Fruit fly (Drosophila melanogaster): ENCODE measurements around the gene CG13445.
A peak's percentile ranks its signal among the peaks of the same experiment; 100 is the strongest.

The CG13445 gene

DNA sequence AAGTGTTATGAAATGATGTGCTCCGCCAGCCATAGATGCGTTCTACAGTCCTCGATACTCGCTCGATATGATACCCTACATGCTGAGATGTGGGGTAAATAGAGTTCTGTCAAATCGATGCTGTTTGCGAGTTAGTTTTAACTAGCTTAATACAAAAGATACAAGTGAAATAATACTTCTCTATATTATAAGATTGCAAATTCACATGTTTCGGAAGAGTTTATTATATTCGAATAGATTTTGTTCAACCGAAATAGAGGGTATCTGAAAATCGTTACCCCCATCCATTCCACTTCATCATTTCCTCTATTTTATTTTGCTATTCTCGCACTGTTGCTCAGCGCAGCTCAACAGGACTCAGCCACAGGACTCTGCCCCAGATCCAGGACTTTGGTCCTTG is 15.0 kb upstream of the CG13445 start (continued):
- TF ChIP-seq prd (optimal IDR thresholded peaks at IDR 0.05) (no peak), prd (GFP tag; IDR thresholded peaks at IDR 0.05) (peak; percentile 79), tna (GFP tag; IDR thresholded peaks at IDR 0.05; ENCODE audit: partially characterized antibody) (no peak), pan (optimal IDR thresholded peaks at IDR 0.05) (peak in 1 of 2 experiments; percentile 74), pan (GFP tag; optimal IDR thresholded peaks at IDR 0.05 in 1 of 2, IDR thresholded peaks at IDR 0.05 in 1 of 2) (peak in 1 of 2 experiments; percentile 43), Dll (GFP tag; IDR thresholded peaks at IDR 0.05; ENCODE audit: partially characterized antibody) (no peak), vnd (GFP tag; IDR thresholded peaks at IDR 0.05; ENCODE audit: partially characterized antibody) (no peak), pfk (GFP tag; optimal IDR thresholded peaks at IDR 0.05) (no peak), Fer1 (GFP tag; optimal IDR thresholded peaks at IDR 0.05) (peak; percentile 18), CG17361 (GFP tag; IDR thresholded peaks at IDR 0.05) (0 out of 3 replicates have a peak, but pooled peaks have one; percentile 39), CG12104 (GFP tag; optimal IDR thresholded peaks at IDR 0.05) (no peak), hkb (optimal IDR thresholded peaks at IDR 0.05) (no peak), hkb (GFP tag; IDR thresholded peaks at IDR 0.05) (peak; percentile 37; the same call in 1 of the 2 replicates), CG10543 (GFP tag; optimal IDR thresholded peaks at IDR 0.05) (no peak), bab2 (GFP tag; optimal IDR thresholded peaks at IDR 0.05) (peak; percentile 12), lab (GFP tag; optimal IDR thresholded peaks at IDR 0.05) (peak; percentile 51), Asciz (GFP tag; optimal IDR thresholded peaks at IDR 0.05) (no peak), B-H1 (GFP tag; IDR thresholded peaks at IDR 0.05) (no peak), D (optimal IDR thresholded peaks at IDR 0.05) (no peak), D (GFP tag; optimal IDR thresholded peaks at IDR 0.05) (peak; percentile 25), nau (GFP tag; optimal IDR thresholded peaks at IDR 0.05) (no peak), CG12219 (GFP tag; optimal IDR thresholded peaks at IDR 0.05) (peak; percentile 21), Opbp (GFP tag; IDR thresholded peaks at IDR 0.05; ENCODE audit: partially characterized antibody) (no peak), CG6254 (GFP tag; optimal IDR thresholded peaks at IDR 0.05) (no peak), jigr1 (GFP tag; IDR thresholded peaks at IDR 0.05) (no peak), CG5180 (GFP tag; optimal IDR thresholded peaks at IDR 0.05) (no peak), mam (GFP tag; optimal IDR thresholded peaks at IDR 0.05) (no peak), fd3F (GFP tag; optimal IDR thresholded peaks at IDR 0.05) (no peak), sr (GFP tag; IDR thresholded peaks at IDR 0.05) (no peak), dpn (GFP tag; optimal IDR thresholded peaks at IDR 0.05) (peak in 1 of 2 experiments; percentile 26), CG13123 (GFP tag; optimal IDR thresholded peaks at IDR 0.05) (no peak), chm (GFP tag; IDR thresholded peaks at IDR 0.05) (peak; percentile 60; the same call in 1 of the 2 replicates), ci (GFP tag; IDR thresholded peaks at IDR 0.05) (peak; percentile 71; the same call in 2 of the 3 replicates), CG9215 (GFP tag; IDR thresholded peaks at IDR 0.05) (no peak), toy (GFP tag; IDR thresholded peaks at IDR 0.05) (no peak), esg (GFP tag; conservative IDR thresholded peaks at IDR 0.05) (peak; percentile 31; the same call in 1 of the 2 replicates), Jarid2 (GFP tag; optimal IDR thresholded peaks at IDR 0.05) (no peak), NC2β (GFP tag; optimal IDR thresholded peaks at IDR 0.05) (peak; percentile 7), Deaf1 (tag; optimal IDR thresholded peaks at IDR 0.05) (no peak), Blimp-1 (GFP tag; optimal IDR thresholded peaks at IDR 0.05) (peak; percentile 30), luna (GFP tag; optimal IDR thresholded peaks at IDR 0.05) (no peak), tgo (GFP tag; IDR thresholded peaks at IDR 0.05) (peak; percentile 24; the same call in 1 of the 3 replicates), Hmr (GFP tag; optimal IDR thresholded peaks at IDR 0.05) (peak; percentile 29), BEAF-32 (GFP tag; optimal IDR thresholded peaks at IDR 0.05) (no peak), Mad (GFP tag; optimal IDR thresholded peaks at IDR 0.05) (peak; percentile 31), CG4424 (GFP tag; optimal IDR thresholded peaks at IDR 0.05) (peak; percentile 33)
